Worm (Caenorhabditis elegans): Measurements from ENCODE around the gene tkt-1.

- TF ChIP-seq cebp-2 (GFP tag; IDR thresholded peaks at IDR 0.05) (no peak), ceh-40 (GFP tag; IDR thresholded peaks at IDR 0.05) (0 out of 2 replicates have a peak, but pooled peaks have one; percentile 23), unc-62 (GFP tag; optimal IDR thresholded peaks at IDR 0.05) (no peak)
Observed at ce11 chrIV:10245666-10246210, 2.3 kb downstream of the tkt-1 start, which contains the start of gene F01G10.10.

Measured in whole organism, young adult.